Fruit fly (Drosophila melanogaster): ENCODE measurements around the gene Cyp304a1.

Gene Cyp304a1

DNA sequence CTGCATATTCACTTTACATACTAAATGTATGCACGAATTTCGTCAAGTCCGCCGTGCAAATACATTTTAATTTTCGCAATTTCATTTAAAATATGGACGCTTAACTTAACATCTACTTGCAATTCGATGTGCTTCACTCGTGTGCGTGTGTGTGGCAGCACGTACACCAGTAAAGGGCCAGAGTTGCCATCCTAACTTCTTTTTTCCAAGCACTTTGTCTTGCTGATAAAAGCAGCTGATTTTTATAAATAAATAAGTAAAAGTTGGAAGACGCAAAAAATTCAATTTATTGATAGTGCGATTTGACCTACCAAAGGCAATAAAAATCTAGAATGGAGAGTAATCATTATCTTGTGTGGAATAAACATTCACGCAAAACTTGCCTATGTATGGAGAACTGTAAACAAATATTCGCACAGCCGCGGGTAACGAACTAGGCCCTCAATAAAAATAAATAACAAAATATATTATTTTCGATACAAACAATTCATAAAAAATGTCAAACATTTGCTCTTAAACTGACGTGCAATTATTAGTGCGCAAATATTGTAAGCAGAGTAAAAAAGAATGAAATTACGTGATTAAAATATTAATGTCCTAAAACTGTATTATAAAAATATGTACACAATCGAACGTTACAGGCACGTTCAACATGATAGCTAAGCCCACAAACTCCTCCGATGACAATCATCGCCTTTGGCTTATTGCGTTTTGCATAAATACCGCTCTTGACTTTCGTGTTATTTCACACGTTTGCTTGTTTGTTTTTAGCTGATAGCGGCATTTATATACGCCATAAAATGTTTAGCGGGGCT is 18.8 kb downstream of the Cyp304a1 start (continued):
- TF ChIP-seq D (optimal IDR thresholded peaks at IDR 0.05) (no peak), D (GFP tag; optimal IDR thresholded peaks at IDR 0.05) (peak; percentile 31), sr (GFP tag; IDR thresholded peaks at IDR 0.05) (no peak), CG15514 (GFP tag; optimal IDR thresholded peaks at IDR 0.05) (peak; percentile 59), vvl (GFP tag; IDR thresholded peaks at IDR 0.05) (peak; percentile 37), Deaf1 (tag; optimal IDR thresholded peaks at IDR 0.05) (peak; percentile 40), Rfx (GFP tag; IDR thresholded peaks at IDR 0.05) (peak; percentile 80; the same call in 1 of the 2 replicates), chn (GFP tag; optimal IDR thresholded peaks at IDR 0.05) (peak; percentile 62), CG17361 (GFP tag; IDR thresholded peaks at IDR 0.05) (peak; percentile 62; the same call in 2 of the 3 replicates), vfl (GFP tag; optimal IDR thresholded peaks at IDR 0.05) (no peak), CG18764 (GFP tag; optimal IDR thresholded peaks at IDR 0.05) (peak; percentile 13), ftz-f1 (GFP tag; optimal IDR thresholded peaks at IDR 0.05) (no peak), phol (tag; optimal IDR thresholded peaks at IDR 0.05) (peak; percentile 71), chif (GFP tag; optimal IDR thresholded peaks at IDR 0.05) (no peak), zfh1 (GFP tag; IDR thresholded peaks at IDR 0.05) (0 out of 3 replicates have a peak, but pooled peaks have one; percentile 16), toy (GFP tag; IDR thresholded peaks at IDR 0.05) (no peak), pita (GFP tag; optimal IDR thresholded peaks at IDR 0.05) (no peak), CG1529 (GFP tag; optimal IDR thresholded peaks at IDR 0.05) (peak; percentile 18), knrl (GFP tag; IDR thresholded peaks at IDR 0.05; ENCODE audit: partially characterized antibody) (no peak), chinmo (GFP tag; IDR thresholded peaks at IDR 0.05; ENCODE audit: partially characterized antibody) (0 out of 4 replicates have a peak, but pooled peaks have one; percentile 43), CG4707 (GFP tag; optimal IDR thresholded peaks at IDR 0.05) (peak; percentile 13), Chrac-16 (GFP tag; optimal IDR thresholded peaks at IDR 0.05) (peak; percentile 39), CG7357 (GFP tag; IDR thresholded peaks at IDR 0.05) (peak; percentile 53; the same call in 1 of the 3 replicates), Scr (GFP tag; IDR thresholded peaks at IDR 0.05; ENCODE audit: partially characterized antibody) (peak; percentile 17; the same call in 1 of the 2 replicates), hbn (GFP tag; IDR thresholded peaks at IDR 0.05; ENCODE audit: partially characterized antibody) (no peak), CG34422 (GFP tag; IDR thresholded peaks at IDR 0.05) (0 out of 3 replicates have a peak, but pooled peaks have one; percentile 25), CG9817 (tag; optimal IDR thresholded peaks at IDR 0.05) (peak; percentile 70), dan (GFP tag; IDR thresholded peaks at IDR 0.05) (no peak), az2 (GFP tag; optimal IDR thresholded peaks at IDR 0.05) (peak; percentile 77), tup (GFP tag; optimal IDR thresholded peaks at IDR 0.05) (peak; percentile 27), CG2199 (GFP tag; IDR thresholded peaks at IDR 0.05) (no peak), pum (GFP tag; optimal IDR thresholded peaks at IDR 0.05) (no peak), CG6689 (GFP tag; IDR thresholded peaks at IDR 0.05) (peak; percentile 45), cg (GFP tag; optimal IDR thresholded peaks at IDR 0.05) (peak; percentile 95), CG6654 (GFP tag; optimal IDR thresholded peaks at IDR 0.05) (peak; percentile 5), eve (GFP tag; optimal IDR thresholded peaks at IDR 0.05) (no peak), CG7928 (GFP tag; optimal IDR thresholded peaks at IDR 0.05) (peak; percentile 20), salm (tag; optimal IDR thresholded peaks at IDR 0.05) (no peak), ERR (GFP tag; optimal IDR thresholded peaks at IDR 0.05) (no peak), pho (GFP tag; optimal IDR thresholded peaks at IDR 0.05) (no peak), ase (GFP tag; IDR thresholded peaks at IDR 0.05) (peak; percentile 52; the same call in 1 of the 3 replicates), CG3838 (GFP tag; optimal IDR thresholded peaks at IDR 0.05) (no peak), CG11456 (GFP tag; IDR thresholded peaks at IDR 0.05) (peak; percentile 15; the same call in 1 of the 3 replicates), CG7372 (GFP tag; IDR thresholded peaks at IDR 0.05) (0 out of 2 replicates have a peak, but pooled peaks have one; percentile 33), jumu (GFP tag; optimal IDR thresholded peaks at IDR 0.05) (no peak), Mes4 (GFP tag; optimal IDR thresholded peaks at IDR 0.05) (no peak), crol (GFP tag; IDR thresholded peaks at IDR 0.05) (no peak), CG2875 (GFP tag; optimal IDR thresholded peaks at IDR 0.05) (no peak), Rx (GFP tag; IDR thresholded peaks at IDR 0.05) (peak; percentile 40; the same call in 1 of the 2 replicates)
